Fruit fly (Drosophila melanogaster): ENCODE data around the gene CG31668.
A peak's percentile ranks its signal among the peaks of the same experiment; 100 is the strongest.

Gene CG31668

dm6 chr2L:2200136-2201036 lies 5.6 kb downstream of the CG31668 start (continued):
- TF ChIP-seq CG3919 (GFP tag; optimal IDR thresholded peaks at IDR 0.05) (peak; percentile 34), CG6276 (GFP tag; optimal IDR thresholded peaks at IDR 0.05) (no peak), CG8119 (GFP tag; IDR thresholded peaks at IDR 0.05) (no peak), CG11294 (GFP tag; IDR thresholded peaks at IDR 0.05) (no peak), CG7368 (GFP tag; optimal IDR thresholded peaks at IDR 0.05) (peak; percentile 41), CG11762 (GFP tag; optimal IDR thresholded peaks at IDR 0.05; ENCODE audit: insufficient read depth) (no peak), spab (GFP tag; optimal IDR thresholded peaks at IDR 0.05) (no peak), topi (GFP tag; optimal IDR thresholded peaks at IDR 0.05) (no peak), OdsH (GFP tag; optimal IDR thresholded peaks at IDR 0.05) (no peak), fd85E (GFP tag; optimal IDR thresholded peaks at IDR 0.05) (no peak), Smox (GFP tag; optimal IDR thresholded peaks at IDR 0.05) (no peak), CG34406 (GFP tag; optimal IDR thresholded peaks at IDR 0.05) (no peak), eg (GFP tag; IDR thresholded peaks at IDR 0.05) (no peak), Ets21C (GFP tag; optimal IDR thresholded peaks at IDR 0.05) (no peak), net (GFP tag; optimal IDR thresholded peaks at IDR 0.05) (no peak), achi (GFP tag; optimal IDR thresholded peaks at IDR 0.05) (no peak), Sox15 (GFP tag; optimal IDR thresholded peaks at IDR 0.05) (no peak), CG10631 (GFP tag; optimal IDR thresholded peaks at IDR 0.05) (no peak), CG16779 (tag; optimal IDR thresholded peaks at IDR 0.05) (peak; percentile 33), CG10669 (GFP tag; optimal IDR thresholded peaks at IDR 0.05) (no peak), Eip78C (GFP tag) (peak; percentile 75), Met (GFP tag; optimal IDR thresholded peaks at IDR 0.05) (peak; percentile 78), salr (GFP tag; optimal IDR thresholded peaks at IDR 0.05) (no peak), CG1621 (tag; optimal IDR thresholded peaks at IDR 0.05) (peak; percentile 59), CG8319 (GFP tag; optimal IDR thresholded peaks at IDR 0.05) (no peak)

dm6 chr2L:2199433-2199796 lies 6.6 kb downstream of the CG31668 start:
- no peak for TF ChIP-seq CG32006 (GFP tag; optimal IDR thresholded peaks at IDR 0.05)
- no peak for TF ChIP-seq Sox14 (GFP tag; optimal IDR thresholded peaks at IDR 0.05)
- TF ChIP-seq spab (GFP tag; optimal IDR thresholded peaks at IDR 0.05) = no peak
- TF ChIP-seq CG6808 (GFP tag; optimal IDR thresholded peaks at IDR 0.05) = no peak
- no peak for TF ChIP-seq CG8632 (GFP tag; optimal IDR thresholded peaks at IDR 0.05)
- no peak for TF ChIP-seq Ets96B (tag; optimal IDR thresholded peaks at IDR 0.05)
- no peak for TF ChIP-seq Blimp-1 (GFP tag; optimal IDR thresholded peaks at IDR 0.05)
- TF ChIP-seq Sox15 (GFP tag; optimal IDR thresholded peaks at IDR 0.05) = no peak
- TF ChIP-seq CG4318 (GFP tag; optimal IDR thresholded peaks at IDR 0.05) = no peak
- TF ChIP-seq Sox102F (GFP tag; optimal IDR thresholded peaks at IDR 0.05) = no peak
- TF ChIP-seq Eip78C (GFP tag) = no peak
- no peak for TF ChIP-seq topi (GFP tag; optimal IDR thresholded peaks at IDR 0.05)
- TF ChIP-seq salr (GFP tag; optimal IDR thresholded peaks at IDR 0.05) = no peak
- no peak for TF ChIP-seq fd59A (GFP tag; optimal IDR thresholded peaks at IDR 0.05)
- TF ChIP-seq Eip93F (GFP tag; optimal IDR thresholded peaks at IDR 0.05) = no peak
- no peak for TF ChIP-seq Met (GFP tag; optimal IDR thresholded peaks at IDR 0.05)
- no peak for TF ChIP-seq CG3032 (tag; optimal IDR thresholded peaks at IDR 0.05)
- no peak for TF ChIP-seq CG8319 (GFP tag; optimal IDR thresholded peaks at IDR 0.05)

dm6 chr2L:2198613-2199432 lies 7.1 kb downstream of the CG31668 start:
- TF ChIP-seq Ets21C (GFP tag; optimal IDR thresholded peaks at IDR 0.05) = peak; percentile 98
- peak; percentile 79 for TF ChIP-seq fkh (GFP tag; optimal IDR thresholded peaks at IDR 0.05)
- peak; percentile 94 for TF ChIP-seq CG6808 (GFP tag; optimal IDR thresholded peaks at IDR 0.05)
- TF ChIP-seq Sox15 (GFP tag; optimal IDR thresholded peaks at IDR 0.05) = peak; percentile 98
- TF ChIP-seq pdm3 (GFP tag; optimal IDR thresholded peaks at IDR 0.05) = peak; percentile 99
- TF ChIP-seq Blimp-1 (GFP tag; optimal IDR thresholded peaks at IDR 0.05) = peak; percentile 90
- TF ChIP-seq CG6854 (GFP tag; optimal IDR thresholded peaks at IDR 0.05) = peak; percentile 95
- peak; percentile 98 for TF ChIP-seq CG6792 (GFP tag; optimal IDR thresholded peaks at IDR 0.05)
- TF ChIP-seq CG15336 (GFP tag; IDR thresholded peaks at IDR 0.05) = no peak
- peak; percentile 97 for TF ChIP-seq CG3032 (tag; optimal IDR thresholded peaks at IDR 0.05)
- TF ChIP-seq topi (GFP tag; optimal IDR thresholded peaks at IDR 0.05) = peak; percentile 99
- peak; percentile 98 for TF ChIP-seq CG34406 (GFP tag; optimal IDR thresholded peaks at IDR 0.05)
- TF ChIP-seq achi (GFP tag; optimal IDR thresholded peaks at IDR 0.05) = peak; percentile 97
- TF ChIP-seq cyc (GFP tag; optimal IDR thresholded peaks at IDR 0.05) = peak; percentile 99
- TF ChIP-seq CG8119 (GFP tag; IDR thresholded peaks at IDR 0.05) = no peak
- TF ChIP-seq CG10669 (GFP tag; optimal IDR thresholded peaks at IDR 0.05) = peak; percentile 94
- TF ChIP-seq CG9139 (GFP tag; optimal IDR thresholded peaks at IDR 0.05) = peak; percentile 90
- TF ChIP-seq Eip75B (GFP tag; optimal IDR thresholded peaks at IDR 0.05) = peak; percentile 99
